Fruit fly (Drosophila melanogaster) whole organism, prepupa: ENCODE data around the gene AGO2.

Experiments used
- CG10669 ChIP-seq: fragments of 200-800 bp; sonication (Bioruptor generic); optimal IDR thresholded peaks from 3 replicates; lab custom pipeline; 2018; ENCODE audit warnings: missing biosample characterization, mild to moderate bottlenecking, missing genetic modification characterization, moderate library complexity
- CG11294 ChIP-seq: fragments of 200-800 bp; sonication (Bioruptor generic); IDR thresholded peaks from 2 replicates; pipeline ENCODE4 v1.3.6; 2022; ENCODE audit warnings: missing biosample characterization, missing genetic modification characterization
- CG1621 ChIP-seq: fragments of 200-800 bp; sonication (Bioruptor generic); optimal IDR thresholded peaks from 3 replicates; lab custom pipeline; 2018; ENCODE audit warnings: missing biosample characterization, mild to moderate bottlenecking, missing genetic modification characterization
- CG16779 ChIP-seq: fragments of 200-800 bp; sonication (Bioruptor generic); optimal IDR thresholded peaks from 3 replicates; lab custom pipeline; 2017; ENCODE audit warnings: missing biosample characterization, mild to moderate bottlenecking, missing genetic modification characterization
- CG3032 ChIP-seq: fragments of 200-800 bp; optimal IDR thresholded peaks from 2 replicates; lab custom pipeline; 2019; ENCODE audit warnings: missing biosample characterization, mild to moderate bottlenecking, missing genetic modification characterization, moderate library complexity
- CG31627 ChIP-seq: fragments of 200-800 bp; sonication (Bioruptor generic); optimal IDR thresholded peaks from 3 replicates; lab custom pipeline; 2016; ENCODE audit warnings: missing biosample characterization, missing genetic modification characterization
- CG32006 ChIP-seq: fragments of 200-800 bp; sonication (Bioruptor generic); optimal IDR thresholded peaks from 3 replicates; lab custom pipeline; 2017; ENCODE audit warnings: missing biosample characterization, mild to moderate bottlenecking, missing genetic modification characterization
- CG34406 ChIP-seq: fragments of 200-800 bp; sonication (Bioruptor generic); optimal IDR thresholded peaks from 3 replicates; lab custom pipeline; 2016; ENCODE audit warnings: missing biosample characterization, missing genetic modification characterization
- CG3919 ChIP-seq: fragments of 200-800 bp; sonication (Bioruptor generic); optimal IDR thresholded peaks from 3 replicates; lab custom pipeline; 2016; ENCODE audit warnings: missing biosample characterization, missing genetic modification characterization
- CG4318 ChIP-seq: fragments of 200-800 bp; sonication (Bioruptor generic); optimal IDR thresholded peaks from 3 replicates; lab custom pipeline; 2017; ENCODE audit warnings: missing biosample characterization, mild to moderate bottlenecking, missing genetic modification characterization
- CG6163 ChIP-seq: fragments of 200-800 bp; sonication (Bioruptor generic); IDR thresholded peaks from 3 replicates; pipeline ENCODE4 v1.3.6; 2022; ENCODE audit warnings: missing biosample characterization, missing genetic modification characterization
- CG6792 ChIP-seq: fragments of 200-800 bp; sonication (Bioruptor generic); optimal IDR thresholded peaks from 3 replicates; lab custom pipeline; 2016; ENCODE audit warnings: missing biosample characterization, missing genetic modification characterization
- CG6808 ChIP-seq: fragments of 200-800 bp; sonication (Bioruptor generic); optimal IDR thresholded peaks from 3 replicates; lab custom pipeline; 2017; ENCODE audit warnings: missing biosample characterization, missing genetic modification characterization, mild to moderate bottlenecking, moderate library complexity, missing genetic modification reagents
- CG7368 ChIP-seq: fragments of 200-800 bp; sonication (Bioruptor generic); optimal IDR thresholded peaks from 3 replicates; lab custom pipeline; 2016; ENCODE audit warnings: missing biosample characterization, missing genetic modification characterization
- CG8119 ChIP-seq: fragments of 200-800 bp; sonication (Bioruptor generic); IDR thresholded peaks from 3 replicates; pipeline ENCODE4 v1.3.6; 2022; ENCODE audit warnings: missing biosample characterization, missing genetic modification characterization
- CG8632 ChIP-seq: fragments of 200-800 bp; sonication (Bioruptor generic); optimal IDR thresholded peaks from 3 replicates; lab custom pipeline; 2016; ENCODE audit warnings: missing biosample characterization, missing genetic modification characterization
- Eip75B ChIP-seq: fragments of 200-800 bp; sonication (Bioruptor generic); optimal IDR thresholded peaks from 3 replicates; lab custom pipeline; 2016; ENCODE audit warnings: missing biosample characterization, missing genetic modification characterization
- Eip78C ChIP-seq: fragments of 200-800 bp; sonication (Bioruptor generic); peaks from one replicate; lab custom pipeline; 2016; ENCODE audit warnings: missing biosample characterization, missing genetic modification characterization
- Eip93F ChIP-seq: fragments of 200-800 bp; sonication (Bioruptor generic); optimal IDR thresholded peaks from 2 replicates; lab custom pipeline; 2016; ENCODE audit warnings: missing biosample characterization, mild to moderate bottlenecking, missing genetic modification characterization
- Ets21C ChIP-seq: fragments of 200-800 bp; sonication (Bioruptor generic); optimal IDR thresholded peaks from 3 replicates; lab custom pipeline; 2016; ENCODE audit warnings: missing biosample characterization, missing genetic modification characterization
- Ets96B ChIP-seq: fragments of 200-800 bp; optimal IDR thresholded peaks from 2 replicates; lab custom pipeline; 2019; ENCODE audit warnings: missing biosample characterization, mild to moderate bottlenecking, missing genetic modification characterization, moderate library complexity
- Hr38 ChIP-seq: sonication (Bioruptor generic); optimal IDR thresholded peaks from 2 replicates; lab custom pipeline; 2016; ENCODE audit warnings: missing biosample characterization, missing genetic modification characterization
- Hr4 ChIP-seq: fragments of 200-800 bp; sonication (Bioruptor generic); optimal IDR thresholded peaks from 3 replicates; lab custom pipeline; 2016; ENCODE audit warnings: missing biosample characterization, missing genetic modification characterization
- Lpt ChIP-seq: fragments of 200-800 bp; sonication (Bioruptor generic); optimal IDR thresholded peaks from 3 replicates; lab custom pipeline; 2016; ENCODE audit warnings: missing biosample characterization, missing genetic modification characterization
- Met ChIP-seq: fragments of 200-800 bp; sonication (Bioruptor generic); optimal IDR thresholded peaks from 3 replicates; lab custom pipeline; 2016; ENCODE audit warnings: missing biosample characterization, missing genetic modification characterization
- OdsH ChIP-seq: fragments of 200-800 bp; sonication (Bioruptor generic); optimal IDR thresholded peaks from 3 replicates; lab custom pipeline; 2016; ENCODE audit warnings: missing biosample characterization, missing genetic modification characterization
- Sox14 ChIP-seq: fragments of 200-800 bp; sonication (Bioruptor generic); optimal IDR thresholded peaks from 3 replicates; lab custom pipeline; 2016; ENCODE audit warnings: missing biosample characterization, missing genetic modification characterization
- Sox15 ChIP-seq: fragments of 200-800 bp; sonication (Bioruptor generic); optimal IDR thresholded peaks from 3 replicates; lab custom pipeline; 2016; ENCODE audit warnings: missing biosample characterization, missing genetic modification characterization
- achi ChIP-seq: fragments of 200-800 bp; sonication (Bioruptor generic); optimal IDR thresholded peaks from 3 replicates; lab custom pipeline; 2016; ENCODE audit warnings: missing biosample characterization, missing genetic modification characterization
- acj6 ChIP-seq: fragments of 200-800 bp; sonication (Bioruptor generic); optimal IDR thresholded peaks from 3 replicates; lab custom pipeline; 2016; ENCODE audit warnings: missing biosample characterization, missing genetic modification characterization
- dac ChIP-seq: fragments of 200-800 bp; sonication (Bioruptor generic); optimal IDR thresholded peaks from 2 replicates; lab custom pipeline; 2017; ENCODE audit warnings: missing biosample characterization, mild to moderate bottlenecking, missing genetic modification characterization
- dsx ChIP-seq: fragments of 200-800 bp; optimal IDR thresholded peaks from 3 replicates; lab custom pipeline; 2019; ENCODE audit warnings: missing biosample characterization, mild to moderate bottlenecking, missing genetic modification characterization, moderate library complexity; ENCODE audit not compliant: poor library complexity, severe bottlenecking
- eg ChIP-seq: fragments of 200-800 bp; sonication (Bioruptor generic); IDR thresholded peaks from 3 replicates; pipeline ENCODE4 v1.3.6; 2022; ENCODE audit warnings: missing biosample characterization, missing genetic modification characterization
- esn ChIP-seq: fragments of 200-800 bp; sonication (Bioruptor generic); optimal IDR thresholded peaks from 2 replicates; lab custom pipeline; 2016; ENCODE audit warnings: missing biosample characterization, mild to moderate bottlenecking, missing genetic modification characterization, moderate library complexity
- fd59A ChIP-seq: fragments of 200-800 bp; sonication (Bioruptor generic); optimal IDR thresholded peaks from 2 replicates; lab custom pipeline; 2017; ENCODE audit warnings: missing biosample characterization, mild to moderate bottlenecking, missing genetic modification characterization, missing genetic modification reagents
- lz ChIP-seq: fragments of 200-800 bp; sonication (Bioruptor generic); optimal IDR thresholded peaks from 3 replicates; lab custom pipeline; 2016; ENCODE audit warnings: missing biosample characterization, missing genetic modification characterization
- salr ChIP-seq, 2 experiments: fragments of 200-800 bp; sonication (Bioruptor generic); optimal IDR thresholded peaks; 3 replicates each; lab custom pipeline; 2016 to 2018; ENCODE audit warnings: missing biosample characterization in 2 of 2, missing genetic modification characterization in 2 of 2, mild to moderate bottlenecking in 1 of 2
- spab ChIP-seq: fragments of 200-800 bp; sonication (Bioruptor generic); optimal IDR thresholded peaks from 2 replicates; lab custom pipeline; 2017; ENCODE audit warnings: missing biosample characterization, mild to moderate bottlenecking, missing genetic modification characterization, missing genetic modification reagents
- svp ChIP-seq: fragments of 200-800 bp; sonication (Bioruptor generic); peaks from one replicate; lab custom pipeline; 2016; ENCODE audit warnings: missing biosample characterization, missing genetic modification characterization
- topi ChIP-seq: fragments of 200-800 bp; sonication (Bioruptor generic); optimal IDR thresholded peaks from 3 replicates; lab custom pipeline; 2016; ENCODE audit warnings: missing biosample characterization, missing genetic modification characterization
- vri ChIP-seq: fragments of 200-800 bp; sonication (Bioruptor generic); optimal IDR thresholded peaks from 3 replicates; lab custom pipeline; 2016; ENCODE audit warnings: missing biosample characterization, mild to moderate bottlenecking, missing genetic modification characterization

AGO2 gene

dm6 chr3L:15580487-15580886 lies 26.6 kb downstream of the AGO2 start, which contains the start of the genes mrn and CG12301 (continued):
- TF ChIP-seq dsx: no peak
- peak; percentile 91 for TF ChIP-seq CG3032 (tag; lab: Kevin White, UChicago)
- TF ChIP-seq Eip78C (GFP tag; lab: Kevin White, UChicago): no peak
- TF ChIP-seq Ets21C: no peak
- TF ChIP-seq Eip93F: no peak
- TF ChIP-seq Hr4 (GFP tag; lab: Kevin White, UChicago): no peak
- TF ChIP-seq CG34406 (GFP tag; lab: Kevin White, UChicago): no peak
- TF ChIP-seq CG4318 (GFP tag; lab: Kevin White, UChicago): no peak
- no peak for TF ChIP-seq CG6792
- TF ChIP-seq CG10669 (GFP tag; lab: Kevin White, UChicago): no peak
- no peak for TF ChIP-seq Lpt (GFP tag; lab: Kevin White, UChicago)
- peak; percentile 13 for TF ChIP-seq fd59A (GFP tag; lab: Kevin White, UChicago)
- no peak for TF ChIP-seq acj6
- TF ChIP-seq CG16779 (tag; lab: Kevin White, UChicago): no peak
- TF ChIP-seq achi (GFP tag; lab: Kevin White, UChicago): no peak
- TF ChIP-seq CG6163 (GFP tag; lab: Robert Waterston, UW): peak; percentile 94
- TF ChIP-seq OdsH (GFP tag; lab: Kevin White, UChicago): no peak
- no peak for TF ChIP-seq Met (GFP tag; lab: Kevin White, UChicago)
- peak; percentile 65 for TF ChIP-seq Sox15 (GFP tag; lab: Kevin White, UChicago)
- TF ChIP-seq Eip75B (GFP tag; lab: Kevin White, UChicago): no peak
- TF ChIP-seq CG3919 (GFP tag; lab: Kevin White, UChicago): no peak
- no peak for TF ChIP-seq CG6808
- peak; percentile 92 for TF ChIP-seq eg (GFP tag; lab: Robert Waterston, UW)
- TF ChIP-seq salr (GFP tag; optimal IDR thresholded peaks at IDR 0.05; lab: Kevin White, UChicago): no peak
- no peak for TF ChIP-seq dac (GFP tag; lab: Kevin White, UChicago)
- no peak for TF ChIP-seq spab (GFP tag; lab: Kevin White, UChicago)
- TF ChIP-seq svp (GFP tag; lab: Kevin White, UChicago): no peak
- TF ChIP-seq topi (GFP tag; lab: Kevin White, UChicago): no peak
- no peak for TF ChIP-seq CG8632 (GFP tag; lab: Kevin White, UChicago)
- peak; percentile 81 for TF ChIP-seq lz (GFP tag; lab: Kevin White, UChicago)
- no peak for TF ChIP-seq CG7368 (GFP tag; lab: Kevin White, UChicago)
- TF ChIP-seq Hr38 (GFP tag; lab: Kevin White, UChicago): peak; percentile 70
- no peak for TF ChIP-seq CG8119 (GFP tag; lab: Robert Waterston, UW)

DNA sequence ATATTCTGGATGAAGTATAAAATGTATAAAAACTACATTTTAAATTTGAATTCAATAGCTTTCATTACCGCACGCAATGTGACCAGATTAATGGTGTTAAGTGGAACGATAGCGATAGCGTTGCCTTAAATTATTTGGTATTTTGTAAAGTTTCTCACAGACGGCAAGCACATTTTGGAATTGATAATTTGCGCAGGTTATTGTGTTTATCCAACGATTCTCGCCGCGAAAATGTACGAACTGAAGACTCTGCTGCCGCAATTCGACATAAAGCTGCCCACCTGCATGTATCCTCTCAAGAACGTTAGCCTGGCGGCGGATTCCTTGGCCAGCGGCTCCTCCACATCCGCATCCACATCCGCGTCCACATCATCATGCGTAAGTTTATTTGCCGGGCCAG lies 29.6 kb downstream of the AGO2 start, which contains the start of gene AIMP2:
AIMP2 (plus strand) TSS at position 135 of the 400 bp plus-strand sequence.
- TF ChIP-seq CG1621 (tag; lab: Kevin White, UChicago) (no peak), OdsH (GFP tag; lab: Kevin White, UChicago) (no peak), vri (GFP tag; lab: Kevin White, UChicago) (no peak), CG3032 (tag; lab: Kevin White, UChicago) (no peak), Ets96B (tag; lab: Kevin White, UChicago) (no peak), CG7368 (GFP tag; lab: Kevin White, UChicago) (no peak), Sox14 (GFP tag; lab: Kevin White, UChicago) (no peak), Sox15 (GFP tag; lab: Kevin White, UChicago) (no peak), CG11294 (no peak), CG32006 (GFP tag; lab: Kevin White, UChicago) (no peak), esn (GFP tag; lab: Kevin White, UChicago) (no peak), eg (GFP tag; lab: Robert Waterston, UW) (no peak), CG31627 (GFP tag; lab: Kevin White, UChicago) (no peak), topi (GFP tag; lab: Kevin White, UChicago) (no peak)
- TF ChIP-seq, all 60 proteins: peak for 0
